Worm (Caenorhabditis elegans): Measurements from ENCODE around the gene gnrr-7.

ce11 chrX:11160537-11160936 lies 25.1 kb upstream of the gnrr-7 start, which contains the start of gene C05C9.1:
- no peak for TF ChIP-seq nhr-12 (tag; optimal IDR thresholded peaks at IDR 0.05)
- TF ChIP-seq nhr-28 (tag; optimal IDR thresholded peaks at IDR 0.05): no peak
- TF ChIP-seq unc-39 (tag; optimal IDR thresholded peaks at IDR 0.05): no peak
- no peak for TF ChIP-seq sptf-1 (tag; optimal IDR thresholded peaks at IDR 0.05)
- no peak for TF ChIP-seq unc-62 (GFP tag; optimal IDR thresholded peaks at IDR 0.05)
- TF ChIP-seq hlh-1 (tag; optimal IDR thresholded peaks at IDR 0.05): no peak
- TF ChIP-seq nhr-76 (tag; optimal IDR thresholded peaks at IDR 0.05): no peak
- no peak for TF ChIP-seq ztf-11 (tag; optimal IDR thresholded peaks at IDR 0.05)
- no peak for TF ChIP-seq M03D4.4 (tag; optimal IDR thresholded peaks at IDR 0.05)
- TF ChIP-seq pha-4 (tag; optimal IDR thresholded peaks at IDR 0.05): no peak
- TF ChIP-seq lin-13 (tag; optimal IDR thresholded peaks at IDR 0.05): no peak
- TF ChIP-seq ceh-43 (GFP tag; optimal IDR thresholded peaks at IDR 0.05): no peak
- TF ChIP-seq ces-1 (GFP tag; optimal IDR thresholded peaks at IDR 0.05): no peak
- no peak for TF ChIP-seq snpc-4 (tag; optimal IDR thresholded peaks at IDR 0.05)
